Worm (Caenorhabditis elegans): ENCODE results near the gene col-144.

DNA sequence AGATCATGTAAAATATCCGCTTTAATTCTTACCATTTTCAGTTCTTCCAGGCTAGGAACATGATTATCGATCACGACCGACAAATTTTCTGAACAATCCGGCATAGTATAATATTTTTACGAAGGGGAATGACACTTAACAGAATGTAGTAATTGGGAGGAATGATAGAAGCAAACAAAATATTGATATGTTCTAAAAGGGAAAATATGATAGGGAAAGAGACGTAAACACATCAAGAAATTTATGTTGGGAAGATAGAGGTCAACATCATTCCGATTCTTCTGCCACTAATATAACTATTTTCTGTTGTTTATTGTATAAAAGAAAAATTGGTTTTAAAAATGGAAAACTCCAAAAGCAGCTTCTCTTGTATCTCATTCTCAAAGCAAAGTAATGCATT is 36.7 kb upstream of the col-144 start, which contains the start of gene C24B5.4:
- TF ChIP-seq snpc-4 (tag; optimal IDR thresholded peaks at IDR 0.05) (no peak), lin-15B (tag; optimal IDR thresholded peaks at IDR 0.05) (no peak), elt-1 (tag; optimal IDR thresholded peaks at IDR 0.05) (no peak), unc-39 (tag; optimal IDR thresholded peaks at IDR 0.05) (no peak), nhr-77 (tag; optimal IDR thresholded peaks at IDR 0.05) (no peak), pqm-1 (tag; optimal IDR thresholded peaks at IDR 0.05) (no peak)

Data from whole organism, L3 larva.